Worm (Caenorhabditis elegans) whole organism, L4/young adult: ENCODE measurements around the gene glb-6.

Experiments used
- dao-5 ChIP-seq: sonication (generic microtip); optimal IDR thresholded peaks from 2 replicates; lab custom pipeline; 2016; ENCODE audit warnings: missing genotype, missing genetic modification characterization, moderate library complexity, missing compliant biosample characterization
- him-1 ChIP-seq: sonication (generic microtip); optimal IDR thresholded peaks from 2 replicates; lab custom pipeline; 2016; ENCODE audit warnings: missing genotype, missing genetic modification reagents, missing genetic modification characterization, missing compliant biosample characterization

ce11 chrV:5548051-5548450, 22.3 kb downstream of the glb-6 start, which contains the start of gene ugt-48:
- TF ChIP-seq him-1 (tag; lab: Kevin White, UChicago) (no peak), dao-5 (no peak)
